Worm (Caenorhabditis elegans): Measurements from ENCODE around the gene sas-7.

ce11 chrIII:10318755-10319154 lies 2.1 kb upstream of the sas-7 start, which contains the start of gene unc-69:
- TF ChIP-seq him-1 (tag; optimal IDR thresholded peaks at IDR 0.05) (no peak), dao-5 (tag; optimal IDR thresholded peaks at IDR 0.05) (no peak), W03F9.2 (tag; optimal IDR thresholded peaks at IDR 0.05) (peak; percentile 67)
